Worm (Caenorhabditis elegans): ENCODE results near the gene srx-33.

DNA sequence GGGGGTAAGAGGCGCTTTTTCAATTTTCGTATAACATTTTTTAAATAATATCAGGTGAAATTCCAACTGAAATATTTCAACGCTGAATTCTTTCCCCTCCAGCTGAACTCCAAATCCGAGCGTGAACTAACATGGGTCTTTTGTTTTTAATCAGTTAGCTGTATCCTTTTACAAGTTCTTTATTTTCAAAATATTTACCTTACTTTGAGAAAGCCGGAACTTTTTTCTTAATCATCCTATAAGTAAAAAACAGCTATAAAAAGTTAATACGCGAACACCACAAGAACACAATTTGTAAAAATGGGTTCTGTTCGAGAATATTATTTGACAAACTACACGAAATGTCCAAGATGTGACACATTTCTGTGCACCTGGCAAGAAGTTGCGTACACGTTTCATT, 45.5 kb upstream of the srx-33 start, which contains the start of gene srh-83:
- TF ChIP-seq him-1 (tag; optimal IDR thresholded peaks at IDR 0.05) (no peak), W03F9.2 (tag; optimal IDR thresholded peaks at IDR 0.05) (no peak)

Measured in whole organism, L4/young adult.